Fruit fly (Drosophila melanogaster) whole organism, prepupa: ENCODE measurements around the gene Snmp2.

ENCODE experiments used
- Blimp-1 ChIP-seq: fragments of 200-800 bp; sonication (Bioruptor generic); optimal IDR thresholded peaks from 3 replicates; lab custom pipeline; 2017; ENCODE audit warnings: missing biosample characterization, missing genetic modification characterization, mild to moderate bottlenecking, moderate library complexity, missing genetic modification reagents
- CG1621 ChIP-seq: fragments of 200-800 bp; sonication (Bioruptor generic); optimal IDR thresholded peaks from 3 replicates; lab custom pipeline; 2018; ENCODE audit warnings: missing biosample characterization, mild to moderate bottlenecking, missing genetic modification characterization
- CG3032 ChIP-seq: fragments of 200-800 bp; optimal IDR thresholded peaks from 2 replicates; lab custom pipeline; 2019; ENCODE audit warnings: missing biosample characterization, mild to moderate bottlenecking, missing genetic modification characterization, moderate library complexity
- CG31627 ChIP-seq: fragments of 200-800 bp; sonication (Bioruptor generic); optimal IDR thresholded peaks from 3 replicates; lab custom pipeline; 2016; ENCODE audit warnings: missing biosample characterization, missing genetic modification characterization
- CG34406 ChIP-seq: fragments of 200-800 bp; sonication (Bioruptor generic); optimal IDR thresholded peaks from 3 replicates; lab custom pipeline; 2016; ENCODE audit warnings: missing biosample characterization, missing genetic modification characterization
- CG8119 ChIP-seq: fragments of 200-800 bp; sonication (Bioruptor generic); IDR thresholded peaks from 3 replicates; pipeline ENCODE4 v1.3.6; 2022; ENCODE audit warnings: missing biosample characterization, missing genetic modification characterization
- Eip75B ChIP-seq: fragments of 200-800 bp; sonication (Bioruptor generic); optimal IDR thresholded peaks from 3 replicates; lab custom pipeline; 2016; ENCODE audit warnings: missing biosample characterization, missing genetic modification characterization
- Gug ChIP-seq: fragments of 200-800 bp; sonication (Bioruptor generic); IDR thresholded peaks from 2 replicates; pipeline ENCODE4 v1.3.6; 2022; ENCODE audit warnings: missing biosample characterization, missing genetic modification characterization
- Lpt ChIP-seq: fragments of 200-800 bp; sonication (Bioruptor generic); optimal IDR thresholded peaks from 3 replicates; lab custom pipeline; 2016; ENCODE audit warnings: missing biosample characterization, missing genetic modification characterization
- OdsH ChIP-seq: fragments of 200-800 bp; sonication (Bioruptor generic); optimal IDR thresholded peaks from 3 replicates; lab custom pipeline; 2016; ENCODE audit warnings: missing biosample characterization, missing genetic modification characterization
- eg ChIP-seq: fragments of 200-800 bp; sonication (Bioruptor generic); IDR thresholded peaks from 3 replicates; pipeline ENCODE4 v1.3.6; 2022; ENCODE audit warnings: missing biosample characterization, missing genetic modification characterization

DNA sequence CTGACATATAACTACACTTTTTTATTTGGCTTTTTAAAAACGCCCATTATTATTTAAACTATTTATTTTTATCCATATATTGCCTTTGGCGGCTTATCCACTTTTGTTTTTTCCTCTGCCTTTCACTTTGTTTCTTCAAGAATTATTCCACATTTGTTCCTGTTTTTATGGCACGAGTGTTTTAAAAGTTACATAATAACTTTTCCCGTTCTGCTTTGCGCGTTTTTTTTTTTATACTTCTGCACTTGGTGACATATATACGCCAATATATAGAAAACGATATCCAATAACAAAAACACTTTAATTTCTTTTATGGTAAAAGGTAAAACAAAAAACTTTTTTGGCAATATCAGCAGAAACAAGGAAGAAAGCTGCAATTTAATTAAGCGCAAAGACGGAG, 31.9 kb upstream of the Snmp2 start:
- TF ChIP-seq eg (GFP tag; lab: Robert Waterston, UW), result no peak
- TF ChIP-seq OdsH (GFP tag; lab: Kevin White, UChicago), result no peak
- TF ChIP-seq CG34406 (GFP tag; lab: Kevin White, UChicago), result no peak
- TF ChIP-seq Lpt (GFP tag; lab: Kevin White, UChicago), result no peak
- no peak for TF ChIP-seq CG31627 (GFP tag; lab: Kevin White, UChicago)
- no peak for TF ChIP-seq CG1621 (tag; lab: Kevin White, UChicago)
- TF ChIP-seq Blimp-1 (GFP tag; lab: Kevin White, UChicago), result no peak
- TF ChIP-seq CG8119 (GFP tag; lab: Robert Waterston, UW), result no peak
- no peak for TF ChIP-seq Eip75B (GFP tag; lab: Kevin White, UChicago)
- no peak for TF ChIP-seq CG3032
- TF ChIP-seq Gug (GFP tag; lab: Robert Waterston, UW), result no peak
